Fruit fly (Drosophila melanogaster): ENCODE data around the gene CG32579.

Gene CG32579

DNA sequence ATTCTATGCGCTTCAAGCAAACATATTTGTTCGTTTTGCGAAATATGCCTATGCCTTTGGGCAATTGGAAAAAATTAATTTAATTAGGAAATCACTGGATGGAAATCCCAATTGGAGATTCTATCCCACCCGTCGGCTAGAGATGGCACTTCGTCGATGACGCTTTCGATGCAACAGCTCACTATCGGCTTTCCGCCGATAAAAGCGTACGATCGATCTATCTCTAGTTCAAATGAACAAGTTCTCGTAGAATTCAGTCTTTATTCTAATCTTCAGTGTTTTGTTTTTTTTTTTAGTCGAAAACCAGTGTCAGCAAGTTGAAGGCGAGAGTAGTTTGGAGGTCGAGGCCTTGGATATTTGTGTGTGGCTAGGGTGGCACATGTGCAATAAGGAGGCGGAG is at the start of gene CG32579, which contains the start of gene CG9917 (continued):
- TF ChIP-seq CG12299 (tag; optimal IDR thresholded peaks at IDR 0.05) (no peak), CG9727 (GFP tag; optimal IDR thresholded peaks at IDR 0.05) (no peak), CG15696 (tag; optimal IDR thresholded peaks at IDR 0.05) (no peak), jumu (GFP tag; optimal IDR thresholded peaks at IDR 0.05) (no peak), CG17186 (GFP tag; optimal IDR thresholded peaks at IDR 0.05) (peak; percentile 20), CG34224 (GFP tag; IDR thresholded peaks at IDR 0.05; ENCODE audit: partially characterized antibody) (peak; percentile 81), CG10565 (GFP tag; optimal IDR thresholded peaks at IDR 0.05) (no peak), Aef1 (GFP tag; IDR thresholded peaks at IDR 0.05) (no peak), dimm (GFP tag; IDR thresholded peaks at IDR 0.05) (no peak), Elba2 (GFP tag; optimal IDR thresholded peaks at IDR 0.05) (peak; percentile 97), Sry-β (GFP tag; optimal IDR thresholded peaks at IDR 0.05) (no peak), CG17328 (GFP tag; IDR thresholded peaks at IDR 0.05) (peak; percentile 31; the same call in 1 of the 2 replicates), seq (GFP tag; IDR thresholded peaks at IDR 0.05) (no peak), Ssrp (tag; optimal IDR thresholded peaks at IDR 0.05) (no peak), Lim3 (GFP tag; IDR thresholded peaks at IDR 0.05) (no peak)

DNA sequence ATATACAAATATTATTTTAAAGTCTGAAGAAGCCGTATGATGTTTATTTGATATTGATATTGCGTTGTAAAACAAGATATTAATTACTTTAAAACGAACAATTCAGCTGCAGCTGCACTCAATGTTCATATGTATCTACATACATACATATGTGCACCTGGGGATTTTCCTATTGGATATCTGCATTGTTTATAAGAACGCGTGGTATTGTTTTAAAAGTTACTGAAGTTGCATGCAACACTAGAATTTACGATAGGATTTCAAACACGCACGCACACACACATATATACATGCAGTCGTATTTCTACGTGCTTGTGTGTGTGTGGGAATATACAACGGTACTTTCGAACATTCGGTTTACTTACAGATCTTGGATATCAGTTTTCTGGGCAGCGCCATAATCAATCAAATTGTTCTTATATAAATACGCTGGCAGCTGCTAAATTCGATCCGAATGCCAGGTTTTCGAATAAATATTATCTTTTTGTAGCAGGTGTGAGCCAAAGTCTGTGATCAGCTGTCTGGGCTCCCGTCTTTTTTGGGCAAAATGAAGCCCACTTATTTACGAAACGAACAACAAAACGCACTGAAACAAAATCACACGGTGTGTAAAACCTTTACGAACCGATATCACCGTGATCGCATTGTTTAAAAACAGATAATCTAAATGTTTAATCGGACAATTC is 47.8 kb upstream of the CG32579 start:
- TF ChIP-seq Pdp1 (GFP tag; optimal IDR thresholded peaks at IDR 0.05) (peak in 1 of 2 experiments; percentile 38), bbx (GFP tag; IDR thresholded peaks at IDR 0.05; ENCODE audit: partially characterized antibody) (peak; percentile 28), Elba2 (GFP tag; optimal IDR thresholded peaks at IDR 0.05) (peak; percentile 93), crp (GFP tag; optimal IDR thresholded peaks at IDR 0.05) (peak in 1 of 2 experiments; percentile 64), cg (GFP tag; optimal IDR thresholded peaks at IDR 0.05) (peak; percentile 89), Atf-2 (GFP tag; optimal IDR thresholded peaks at IDR 0.05) (no peak), YL-1 (GFP tag; optimal IDR thresholded peaks at IDR 0.05) (peak; percentile 43), MESR4 (GFP tag; optimal IDR thresholded peaks at IDR 0.05) (peak; percentile 60), sens (GFP tag) (peak; percentile 83), chinmo (GFP tag; IDR thresholded peaks at IDR 0.05; ENCODE audit: partially characterized antibody) (0 out of 4 replicates have a peak, but pooled peaks have one; percentile 14), Hr51 (GFP tag; optimal IDR thresholded peaks at IDR 0.05) (no peak), insv (GFP tag; optimal IDR thresholded peaks at IDR 0.05) (peak in 1 of 2 experiments; percentile 57), Vsx1 (GFP tag; optimal IDR thresholded peaks at IDR 0.05) (no peak), CG5180 (GFP tag; optimal IDR thresholded peaks at IDR 0.05) (peak; percentile 58), sna (GFP tag; IDR thresholded peaks at IDR 0.05; ENCODE audit: partially characterized antibody) (no peak), kah (GFP tag; optimal IDR thresholded peaks at IDR 0.05) (peak; percentile 34), CG34376 (GFP tag; optimal IDR thresholded peaks at IDR 0.05) (peak; percentile 0), onecut (GFP tag; IDR thresholded peaks at IDR 0.05) (no peak)

DNA sequence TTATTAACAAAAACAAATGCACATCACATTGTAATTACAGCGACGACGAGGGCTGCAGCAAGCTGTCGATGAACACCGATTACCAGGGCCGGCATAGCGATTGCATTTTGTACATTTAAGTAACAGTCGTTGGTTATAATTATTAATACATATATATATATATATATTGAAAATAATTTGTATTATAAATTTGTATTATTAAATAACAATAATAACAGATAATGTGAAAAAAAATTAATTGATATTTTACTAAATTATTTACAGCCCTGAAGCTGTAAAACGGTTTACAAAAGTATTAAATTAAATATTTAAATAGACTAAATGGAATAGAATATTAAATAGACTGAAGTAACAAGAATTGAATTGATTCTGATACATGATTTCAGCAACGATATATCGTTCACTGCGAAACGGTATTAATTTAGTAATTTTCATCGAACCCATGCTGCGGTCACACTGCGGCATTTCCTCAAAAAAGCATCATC is 47.2 kb upstream of the CG32579 start, which contains the start of the genes kat80 and Prosalpha4:
Gene kat80 (minus strand): TSS at position 327 of the 485 bp plus-strand sequence.
Gene Prosalpha4 (plus strand): TSS at position 417 of the 485 bp plus-strand sequence.
- no peak for TF ChIP-seq Mad (GFP tag; optimal IDR thresholded peaks at IDR 0.05)
- TF ChIP-seq CG32532 (GFP tag; IDR thresholded peaks at IDR 0.05), result peak; percentile 58; the same call in 1 of the 2 replicates
- no peak for TF ChIP-seq CG10431 (GFP tag; optimal IDR thresholded peaks at IDR 0.05)
- TF ChIP-seq CG7357 (GFP tag; IDR thresholded peaks at IDR 0.05), result no peak
- TF ChIP-seq Taf1 (GFP tag; IDR thresholded peaks at IDR 0.05), result no peak
- TF ChIP-seq HLH3B (GFP tag; IDR thresholded peaks at IDR 0.05), result no peak
- no peak for TF ChIP-seq CG15073 (GFP tag; optimal IDR thresholded peaks at IDR 0.05)
- no peak for TF ChIP-seq ssp (GFP tag; IDR thresholded peaks at IDR 0.05)
- peak; percentile 58; the same call in 1 of the 2 replicates for TF ChIP-seq bbx (GFP tag; IDR thresholded peaks at IDR 0.05; ENCODE audit: partially characterized antibody)
- TF ChIP-seq caup (GFP tag; optimal IDR thresholded peaks at IDR 0.05; ENCODE audit: severe bottlenecking), result peak; percentile 20
- TF ChIP-seq wdn (GFP tag; IDR thresholded peaks at IDR 0.05), result no peak
- no peak for TF ChIP-seq pfk (GFP tag; optimal IDR thresholded peaks at IDR 0.05)
- no peak for TF ChIP-seq CG8765 (GFP tag; IDR thresholded peaks at IDR 0.05)
- no peak for TF ChIP-seq fd102C (GFP tag; optimal IDR thresholded peaks at IDR 0.05)
- peak; percentile 51 for TF ChIP-seq lab (GFP tag; optimal IDR thresholded peaks at IDR 0.05)
- peak; percentile 64 for TF ChIP-seq CG9932 (GFP tag; IDR thresholded peaks at IDR 0.05)
